Fruit fly (Drosophila melanogaster): ENCODE results near the gene Brd8.

Brd8 gene

dm6 chr3R:29265075-29265474, 41.8 kb downstream of the Brd8 start (continued):
- TF ChIP-seq ATbp (GFP tag; optimal IDR thresholded peaks at IDR 0.05), result peak; percentile 44
- no peak for TF ChIP-seq CG5180 (GFP tag; optimal IDR thresholded peaks at IDR 0.05)
- peak; percentile 19; the same call in 1 of the 2 replicates for TF ChIP-seq H2.0 (GFP tag; IDR thresholded peaks at IDR 0.05)
- TF ChIP-seq kni (GFP tag; optimal IDR thresholded peaks at IDR 0.05), result peak; percentile 0
- peak; percentile 53 for TF ChIP-seq Ssrp (tag; optimal IDR thresholded peaks at IDR 0.05)
- TF ChIP-seq shn (GFP tag; optimal IDR thresholded peaks at IDR 0.05), result peak; percentile 5
- no peak for TF ChIP-seq her (GFP tag; optimal IDR thresholded peaks at IDR 0.05)
- 0 out of 2 replicates have a peak, but pooled peaks have one; percentile 33 for TF ChIP-seq dan (GFP tag; IDR thresholded peaks at IDR 0.05)

DNA sequence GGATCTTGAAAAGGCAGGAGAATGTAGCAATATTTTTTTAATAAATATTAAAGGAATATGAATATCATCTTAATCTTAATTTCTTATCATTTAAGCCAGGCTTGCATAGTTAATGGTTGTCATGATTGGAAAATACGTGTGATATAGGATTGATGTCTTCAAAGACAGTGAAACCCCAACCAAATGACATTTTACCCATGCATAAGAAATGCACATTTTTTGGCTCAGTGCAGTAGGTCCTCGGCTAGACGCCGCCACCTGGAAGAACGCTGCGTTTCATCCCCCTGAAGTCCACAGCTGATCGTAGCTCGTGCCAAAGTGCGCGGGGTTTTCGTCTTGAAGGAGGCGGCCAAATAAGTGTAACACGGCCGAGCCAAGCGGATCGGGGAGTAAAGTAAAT, 43.3 kb downstream of the Brd8 start:
- TF ChIP-seq dmrt99B (tag; optimal IDR thresholded peaks at IDR 0.05), result no peak
- TF ChIP-seq prd (optimal IDR thresholded peaks at IDR 0.05), result no peak
- TF ChIP-seq prd (GFP tag; IDR thresholded peaks at IDR 0.05), result peak; percentile 60; the same call in 2 of the 3 replicates
- peak; percentile 6 for TF ChIP-seq CG1603 (tag; optimal IDR thresholded peaks at IDR 0.05)
- no peak for TF ChIP-seq D (optimal IDR thresholded peaks at IDR 0.05)
- TF ChIP-seq D (GFP tag; optimal IDR thresholded peaks at IDR 0.05), result peak; percentile 24
- TF ChIP-seq phol (tag; optimal IDR thresholded peaks at IDR 0.05), result peak; percentile 29
- peak; percentile 27; the same call in 1 of the 2 replicates for TF ChIP-seq CG8765 (GFP tag; IDR thresholded peaks at IDR 0.05)
- TF ChIP-seq CG17361 (GFP tag; IDR thresholded peaks at IDR 0.05), result peak; percentile 50
- 0 out of 2 replicates have a peak, but pooled peaks have one; percentile 30 for TF ChIP-seq CG31441 (GFP tag; IDR thresholded peaks at IDR 0.05)
- TF ChIP-seq z (GFP tag; IDR thresholded peaks at IDR 0.05), result no peak
- peak; percentile 59 for TF ChIP-seq CG18262 (tag; optimal IDR thresholded peaks at IDR 0.05)
- no peak for TF ChIP-seq CG3838 (GFP tag; optimal IDR thresholded peaks at IDR 0.05)
- TF ChIP-seq onecut (GFP tag; IDR thresholded peaks at IDR 0.05), result no peak
- TF ChIP-seq CG10959 (GFP tag; IDR thresholded peaks at IDR 0.05), result 0 out of 2 replicates have a peak, but pooled peaks have one; percentile 24
- peak; percentile 55 for TF ChIP-seq CG17829 (tag; optimal IDR thresholded peaks at IDR 0.05)
- TF ChIP-seq CG14710 (tag; optimal IDR thresholded peaks at IDR 0.05), result peak; percentile 39
- TF ChIP-seq Jarid2 (GFP tag; optimal IDR thresholded peaks at IDR 0.05), result no peak
- TF ChIP-seq CG10267 (tag; optimal IDR thresholded peaks at IDR 0.05), result peak; percentile 40
- TF ChIP-seq MESR4 (GFP tag; optimal IDR thresholded peaks at IDR 0.05), result no peak
- TF ChIP-seq CG15696 (tag; optimal IDR thresholded peaks at IDR 0.05), result peak; percentile 71
- peak; percentile 19 for TF ChIP-seq D19A (tag; optimal IDR thresholded peaks at IDR 0.05)
- TF ChIP-seq zf30C (GFP tag; optimal IDR thresholded peaks at IDR 0.05), result peak; percentile 69
- peak; percentile 79 for TF ChIP-seq pros (GFP tag; optimal IDR thresholded peaks at IDR 0.05)
- TF ChIP-seq CG3281 (GFP tag; optimal IDR thresholded peaks at IDR 0.05), result no peak
- TF ChIP-seq CG7786 (GFP tag; optimal IDR thresholded peaks at IDR 0.05), result no peak
- TF ChIP-seq zen (tag; optimal IDR thresholded peaks at IDR 0.05), result peak; percentile 30
- TF ChIP-seq CG4404 (GFP tag; IDR thresholded peaks at IDR 0.05), result peak; percentile 59
- peak; percentile 81 for TF ChIP-seq sens (GFP tag)
- no peak for TF ChIP-seq CG10543 (GFP tag; optimal IDR thresholded peaks at IDR 0.05)
- TF ChIP-seq nmo (GFP tag; optimal IDR thresholded peaks at IDR 0.05), result peak; percentile 12
- TF ChIP-seq nerfin-2 (GFP tag; IDR thresholded peaks at IDR 0.05; ENCODE audit: partially characterized antibody), result no peak
- TF ChIP-seq CG10979 (tag; optimal IDR thresholded peaks at IDR 0.05), result peak; percentile 56
- TF ChIP-seq Xrp1 (GFP tag; IDR thresholded peaks at IDR 0.05), result peak; percentile 41; the same call in 1 of the 2 replicates
- no peak for TF ChIP-seq Six4 (GFP tag; optimal IDR thresholded peaks at IDR 0.05)
- peak; percentile 46 for TF ChIP-seq dmrt11E (tag; optimal IDR thresholded peaks at IDR 0.05)
- no peak for TF ChIP-seq CG16815 (GFP tag; optimal IDR thresholded peaks at IDR 0.05)
- peak; percentile 50 for TF ChIP-seq HLHmδ (GFP tag; optimal IDR thresholded peaks at IDR 0.05)
- TF ChIP-seq gem (tag; optimal IDR thresholded peaks at IDR 0.05), result peak; percentile 20
- TF ChIP-seq CG9727 (GFP tag; optimal IDR thresholded peaks at IDR 0.05), result peak; percentile 42
- TF ChIP-seq sisA (GFP tag; IDR thresholded peaks at IDR 0.05), result no peak
